Fruit fly (Drosophila melanogaster): ENCODE results near the gene Grp170.
A peak's percentile ranks its signal among the peaks of the same experiment; 100 is the strongest.

Grp170 gene

dm6 chrX:2262511-2262910, 12.4 kb downstream of the Grp170 start, which contains the start of the genes temp and CG3071 (continued):
- peak; percentile 66; the same call in 1 of the 2 replicates for TF ChIP-seq Rfx (GFP tag; IDR thresholded peaks at IDR 0.05)
- TF ChIP-seq CG17328 (GFP tag; IDR thresholded peaks at IDR 0.05), result no peak
- no peak for TF ChIP-seq Neu2 (GFP tag; optimal IDR thresholded peaks at IDR 0.05; ENCODE audit: borderline replicate concordance)
- no peak for TF ChIP-seq odd (GFP tag; optimal IDR thresholded peaks at IDR 0.05)
- TF ChIP-seq CG11085 (GFP tag; IDR thresholded peaks at IDR 0.05), result peak; percentile 33; the same call in 1 of the 2 replicates
- peak; percentile 52 for TF ChIP-seq sob (GFP tag; IDR thresholded peaks at IDR 0.05)
- TF ChIP-seq CG2199 (GFP tag; IDR thresholded peaks at IDR 0.05), result no peak
- peak; percentile 56 for TF ChIP-seq CG3281 (GFP tag; optimal IDR thresholded peaks at IDR 0.05)
- TF ChIP-seq ara (GFP tag; IDR thresholded peaks at IDR 0.05), result no peak
- peak; percentile 77 for TF ChIP-seq CG2678 (tag; optimal IDR thresholded peaks at IDR 0.05)
- peak; percentile 48 for TF ChIP-seq Elba2 (GFP tag; optimal IDR thresholded peaks at IDR 0.05)
- peak; percentile 14 for TF ChIP-seq stwl (tag; optimal IDR thresholded peaks at IDR 0.05)
- TF ChIP-seq CG12219 (GFP tag; optimal IDR thresholded peaks at IDR 0.05), result no peak
- TF ChIP-seq CG11695 (GFP tag; IDR thresholded peaks at IDR 0.05), result 0 out of 3 replicates have a peak, but pooled peaks have one; percentile 37
- peak; percentile 67 for TF ChIP-seq CG9437 (GFP tag; optimal IDR thresholded peaks at IDR 0.05)
- no peak for TF ChIP-seq Asciz (GFP tag; optimal IDR thresholded peaks at IDR 0.05)
- TF ChIP-seq Hmx (GFP tag; optimal IDR thresholded peaks at IDR 0.05), result no peak
- peak; percentile 24 for TF ChIP-seq Fer2 (tag; optimal IDR thresholded peaks at IDR 0.05)
- TF ChIP-seq CG12769 (tag; optimal IDR thresholded peaks at IDR 0.05), result no peak
- TF ChIP-seq Jarid2 (GFP tag; optimal IDR thresholded peaks at IDR 0.05), result no peak
- no peak for TF ChIP-seq slp2 (GFP tag; optimal IDR thresholded peaks at IDR 0.05)
- TF ChIP-seq Hr51 (GFP tag; optimal IDR thresholded peaks at IDR 0.05), result peak; percentile 60 to 62
- TF ChIP-seq CG32532 (GFP tag; IDR thresholded peaks at IDR 0.05), result peak; percentile 60
- no peak for TF ChIP-seq eyg (GFP tag; optimal IDR thresholded peaks at IDR 0.05)
- TF ChIP-seq croc (GFP tag; conservative IDR thresholded peaks at IDR 0.05), result no peak; the same call in 2 of the 3 replicates
- no peak for TF ChIP-seq ranshi (GFP tag; IDR thresholded peaks at IDR 0.05)
- TF ChIP-seq emc (GFP tag; optimal IDR thresholded peaks at IDR 0.05), result no peak
- no peak for TF ChIP-seq CG4854 (GFP tag; optimal IDR thresholded peaks at IDR 0.05)
- TF ChIP-seq CG43689 (GFP tag; IDR thresholded peaks at IDR 0.05), result no peak
- TF ChIP-seq CkIIα-i1 (GFP tag; IDR thresholded peaks at IDR 0.05), result no peak
- no peak for TF ChIP-seq CG10959 (GFP tag; IDR thresholded peaks at IDR 0.05)
- TF ChIP-seq CG10209 (GFP tag; optimal IDR thresholded peaks at IDR 0.05), result peak; percentile 42
- peak; percentile 8 for TF ChIP-seq CG3065 (GFP tag; optimal IDR thresholded peaks at IDR 0.05)
- peak; percentile 61 for TF ChIP-seq Oli (tag; optimal IDR thresholded peaks at IDR 0.05)
- 0 out of 3 replicates have a peak, but pooled peaks have one; percentile 25 for TF ChIP-seq CG16813 (GFP tag; IDR thresholded peaks at IDR 0.05; ENCODE audit: partially characterized antibody)
- no peak for TF ChIP-seq jing (GFP tag; optimal IDR thresholded peaks at IDR 0.05)
- TF ChIP-seq stc (GFP tag; IDR thresholded peaks at IDR 0.05), result no peak
- no peak for TF ChIP-seq unc-4 (GFP tag; IDR thresholded peaks at IDR 0.05; ENCODE audit: partially characterized antibody)
- peak; percentile 68 for TF ChIP-seq B-H2 (GFP tag; optimal IDR thresholded peaks at IDR 0.05)
- TF ChIP-seq Kr (GFP tag; optimal IDR thresholded peaks at IDR 0.05), result no peak
- peak; percentile 31 for TF ChIP-seq CG4282 (GFP tag; optimal IDR thresholded peaks at IDR 0.05)
- peak; percentile 42 to 83 for TF ChIP-seq crp (GFP tag; optimal IDR thresholded peaks at IDR 0.05)
- peak; percentile 62 for TF ChIP-seq ssp (GFP tag; IDR thresholded peaks at IDR 0.05)
- peak; percentile 89 for TF ChIP-seq Sin3A (optimal IDR thresholded peaks at IDR 0.05)
- peak; percentile 70 for TF ChIP-seq maf-S (GFP tag; optimal IDR thresholded peaks at IDR 0.05)
- no peak for TF ChIP-seq pb (GFP tag; optimal IDR thresholded peaks at IDR 0.05)
- TF ChIP-seq Usf (GFP tag; optimal IDR thresholded peaks at IDR 0.05), result peak; percentile 37
- no peak for TF ChIP-seq pfk (GFP tag; optimal IDR thresholded peaks at IDR 0.05)
- no peak for TF ChIP-seq CG11560 (tag; IDR thresholded peaks at IDR 0.05)
- TF ChIP-seq CG6272 (GFP tag; IDR thresholded peaks at IDR 0.05), result peak; percentile 56
- no peak for TF ChIP-seq Trl (optimal IDR thresholded peaks at IDR 0.05)
- peak; percentile 53 for TF ChIP-seq Trl (GFP tag; optimal IDR thresholded peaks at IDR 0.05)

All from whole organism, embryonic.